Fruit fly (Drosophila melanogaster) S2 (cell line): ENCODE measurements around the gene CG5273.

Experiments used
- CG8478 ChIP-seq: fragments of >200 bp; optimal IDR thresholded peaks from 2 replicates; lab custom pipeline; 2018
- CTCF ChIP-seq, 2 experiments: fragments of >200 bp; optimal IDR thresholded peaks; 2 replicates each; lab custom pipeline; 2018

DNA sequence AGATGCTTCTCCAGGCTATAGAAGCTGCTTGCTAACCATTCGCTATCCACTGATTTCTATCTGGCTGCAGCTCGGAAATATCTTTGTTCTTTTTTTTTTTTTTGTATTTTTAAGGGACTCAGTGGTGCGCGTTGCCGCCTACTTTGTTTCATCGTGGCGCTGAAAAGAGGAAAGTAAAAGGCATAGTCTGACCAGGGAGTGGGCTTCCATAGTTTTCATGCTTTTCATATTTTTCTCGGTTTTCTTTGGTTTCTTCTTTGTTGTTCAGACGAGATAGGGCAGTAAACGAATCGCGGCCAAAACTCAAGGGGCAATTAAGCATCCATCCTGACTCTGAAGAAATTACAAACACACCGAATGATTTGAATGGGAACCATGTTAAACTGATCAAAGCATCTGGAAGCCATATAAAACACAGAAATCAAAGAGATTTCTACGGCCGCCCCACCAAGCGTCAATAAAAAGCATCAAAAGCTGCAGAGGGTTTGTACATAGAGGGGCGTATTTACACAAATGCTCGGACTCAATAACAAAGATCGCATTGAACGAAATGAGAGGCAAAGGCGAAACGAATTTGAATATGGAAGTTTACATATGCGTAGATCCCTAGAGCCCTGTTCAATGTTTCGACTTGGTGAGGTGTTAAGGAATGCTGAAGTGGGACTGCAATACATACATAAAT lies 13.1 kb downstream of the CG5273 start:
- TF ChIP-seq CG8478 (lab: Kevin White, UChicago) = no peak
- no peak for TF ChIP-seq CTCF (optimal IDR thresholded peaks at IDR 0.05; lab: Kevin White, UChicago)
